Comparison of ENCODE assay signal across 1 fruit fly cellular context in the genomic region with DNA sequence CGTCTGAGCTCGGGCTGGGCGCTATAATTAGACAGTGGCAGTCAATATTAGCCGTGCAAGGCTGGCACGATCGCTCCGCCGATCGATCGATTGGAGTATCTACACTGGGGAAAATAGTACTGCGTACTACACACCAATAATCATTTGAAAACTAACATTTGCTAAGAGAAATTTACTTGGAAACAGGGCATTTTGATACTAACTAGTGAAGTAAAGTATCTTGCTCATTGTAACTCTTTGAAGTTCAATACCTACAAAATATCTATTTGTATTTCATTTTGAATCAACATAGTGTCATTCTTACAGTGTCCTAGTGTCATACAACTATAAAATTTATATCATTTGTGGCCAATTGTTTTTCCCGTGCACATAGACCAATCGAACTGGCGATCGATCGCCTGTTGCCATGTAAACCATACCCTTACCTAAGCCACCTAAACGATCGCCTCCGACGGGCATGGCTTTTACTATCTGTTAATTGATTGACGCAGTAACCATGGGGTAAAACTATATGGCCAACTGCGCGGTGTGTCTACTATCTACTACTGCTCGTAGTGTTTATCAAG.
TF ChIP-seq lines count a peak whose summit lies in the region.

No protein-coding gene starts in this region.

TF ChIP-seq in whole organism, embryonic, 481 proteins besides CTCF, POLR2A, EP300 and RAD21 (continued from another document and continues in another):
- peak; percentile 68; the same call in 2 of the 3 replicates for TF ChIP-seq zfh1 (GFP tag; IDR thresholded peaks at IDR 0.05; lab: Robert Waterston, UW)
- no peak for TF ChIP-seq CG3065 (GFP tag; optimal IDR thresholded peaks at IDR 0.05; lab: Kevin White, UChicago)
- no peak for TF ChIP-seq knrl (GFP tag; IDR thresholded peaks at IDR 0.05; lab: Robert Waterston, UW; ENCODE audit: partially characterized antibody)
- TF ChIP-seq shn (GFP tag; optimal IDR thresholded peaks at IDR 0.05; lab: Kevin White, UChicago) = peak; percentile 85
- peak; percentile 83 to 86 for TF ChIP-seq dpn (GFP tag; optimal IDR thresholded peaks at IDR 0.05; lab: Kevin White, UChicago)
- TF ChIP-seq Hey (tag; optimal IDR thresholded peaks at IDR 0.05; lab: Kevin White, UChicago) = peak; percentile 82
- TF ChIP-seq Aef1 (GFP tag; IDR thresholded peaks at IDR 0.05; lab: Robert Waterston, UW) = peak; percentile 83
- TF ChIP-seq CG10366 (GFP tag; IDR thresholded peaks at IDR 0.05; lab: Robert Waterston, UW) = peak; percentile 77
- peak; percentile 43 for TF ChIP-seq trem (tag; optimal IDR thresholded peaks at IDR 0.05; lab: Kevin White, UChicago)
- peak; percentile 43 for TF ChIP-seq ap (GFP tag; IDR thresholded peaks at IDR 0.05; lab: Robert Waterston, UW)
- peak; percentile 72 for TF ChIP-seq kay (GFP tag; optimal IDR thresholded peaks at IDR 0.05; lab: Kevin White, UChicago)
- TF ChIP-seq Taf1 (GFP tag; IDR thresholded peaks at IDR 0.05; lab: Robert Waterston, UW) = peak; percentile 61; the same call in 1 of the 2 replicates
- no peak; the same call in none of the 2 replicates for TF ChIP-seq klu (GFP tag; IDR thresholded peaks at IDR 0.05; lab: Robert Waterston, UW)
- TF ChIP-seq hth (optimal IDR thresholded peaks at IDR 0.05; lab: Kevin White, UChicago) = no peak
- 0 out of 2 replicates have a peak, but pooled peaks have one; percentile 4 for TF ChIP-seq sim (GFP tag; IDR thresholded peaks at IDR 0.05; lab: Robert Waterston, UW)
- peak; percentile 13 for TF ChIP-seq CG31388 (GFP tag; optimal IDR thresholded peaks at IDR 0.05; lab: Kevin White, UChicago)
- peak; percentile 90 for TF ChIP-seq gem (tag; optimal IDR thresholded peaks at IDR 0.05; lab: Kevin White, UChicago)
- no peak for TF ChIP-seq Sin3A (optimal IDR thresholded peaks at IDR 0.05; lab: Kevin White, UChicago)
- peak; percentile 82 for TF ChIP-seq CG3281 (GFP tag; optimal IDR thresholded peaks at IDR 0.05; lab: Kevin White, UChicago)
- peak; percentile 46 for TF ChIP-seq CG5180 (GFP tag; optimal IDR thresholded peaks at IDR 0.05; lab: Kevin White, UChicago)
- TF ChIP-seq sna (GFP tag; IDR thresholded peaks at IDR 0.05; lab: Robert Waterston, UW; ENCODE audit: partially characterized antibody) = no peak
- TF ChIP-seq Mes4 (GFP tag; optimal IDR thresholded peaks at IDR 0.05; lab: Kevin White, UChicago) = peak; percentile 59
- peak; percentile 1 for TF ChIP-seq sqz (GFP tag; optimal IDR thresholded peaks at IDR 0.05; lab: Kevin White, UChicago)
- TF ChIP-seq CG13287 (GFP tag; IDR thresholded peaks at IDR 0.05; lab: Robert Waterston, UW; ENCODE audit: partially characterized antibody) = no peak
- TF ChIP-seq cas (GFP tag; IDR thresholded peaks at IDR 0.05; lab: Robert Waterston, UW) = 0 out of 2 replicates have a peak, but pooled peaks have one; percentile 15
- peak; percentile 74 for TF ChIP-seq Atf3 (GFP tag; optimal IDR thresholded peaks at IDR 0.05; lab: Kevin White, UChicago)
- peak; percentile 96 for TF ChIP-seq Ets65A (GFP tag; lab: Kevin White, UChicago)
- no peak for TF ChIP-seq rib (GFP tag; IDR thresholded peaks at IDR 0.05; lab: Robert Waterston, UW)
- peak; percentile 62; the same call in 1 of the 2 replicates for TF ChIP-seq CG11247 (GFP tag; IDR thresholded peaks at IDR 0.05; lab: Robert Waterston, UW)
- TF ChIP-seq CG18262 (tag; optimal IDR thresholded peaks at IDR 0.05; lab: Kevin White, UChicago) = peak; percentile 77
- TF ChIP-seq Xbp1 (GFP tag; optimal IDR thresholded peaks at IDR 0.05; lab: Kevin White, UChicago) = peak; percentile 82
- TF ChIP-seq CG42726 (GFP tag; IDR thresholded peaks at IDR 0.05; lab: Robert Waterston, UW; ENCODE audit: partially characterized antibody) = no peak
- TF ChIP-seq twi (tag; optimal IDR thresholded peaks at IDR 0.05; lab: Kevin White, UChicago) = peak; percentile 37
- peak; percentile 33; the same call in 1 of the 3 replicates for TF ChIP-seq so (GFP tag; IDR thresholded peaks at IDR 0.05; lab: Robert Waterston, UW)
- TF ChIP-seq Bdp1 (GFP tag; optimal IDR thresholded peaks at IDR 0.05; lab: Kevin White, UChicago) = peak; percentile 65
- peak; percentile 33 for TF ChIP-seq Lhr (GFP tag; optimal IDR thresholded peaks at IDR 0.05; lab: Kevin White, UChicago)
- TF ChIP-seq CG9437 (GFP tag; optimal IDR thresholded peaks at IDR 0.05; lab: Kevin White, UChicago) = peak; percentile 77
- TF ChIP-seq CG11456 (GFP tag; IDR thresholded peaks at IDR 0.05; lab: Robert Waterston, UW) = peak; percentile 70; the same call in 2 of the 3 replicates
- peak; percentile 60; the same call in 1 of the 3 replicates for TF ChIP-seq Mrtf (GFP tag; IDR thresholded peaks at IDR 0.05; lab: Robert Waterston, UW)
- no peak for TF ChIP-seq NFAT (GFP tag; IDR thresholded peaks at IDR 0.05; lab: Robert Waterston, UW)
- TF ChIP-seq chn (GFP tag; optimal IDR thresholded peaks at IDR 0.05; lab: Kevin White, UChicago) = peak; percentile 49
- peak; percentile 34 for TF ChIP-seq CrebB (tag; optimal IDR thresholded peaks at IDR 0.05; lab: Kevin White, UChicago)
- peak; percentile 85 for TF ChIP-seq CG11504 (tag; optimal IDR thresholded peaks at IDR 0.05; lab: Kevin White, UChicago)
- no peak for TF ChIP-seq mld (GFP tag; IDR thresholded peaks at IDR 0.05; lab: Robert Waterston, UW; ENCODE audit: partially characterized antibody)
- TF ChIP-seq Tbp (GFP tag; optimal IDR thresholded peaks at IDR 0.05; lab: Kevin White, UChicago) = no peak
- TF ChIP-seq Kr (GFP tag; optimal IDR thresholded peaks at IDR 0.05; lab: Kevin White, UChicago) = no peak
- TF ChIP-seq CG10654 (GFP tag; optimal IDR thresholded peaks at IDR 0.05; lab: Kevin White, UChicago) = peak; percentile 69
- TF ChIP-seq CG10274 (GFP tag; optimal IDR thresholded peaks at IDR 0.05; lab: Kevin White, UChicago) = peak; percentile 49
- TF ChIP-seq CG2712 (tag; optimal IDR thresholded peaks at IDR 0.05; lab: Kevin White, UChicago) = peak; percentile 78
- TF ChIP-seq scrt (GFP tag; optimal IDR thresholded peaks at IDR 0.05; lab: Kevin White, UChicago) = peak; percentile 65
- no peak for TF ChIP-seq lov (optimal IDR thresholded peaks at IDR 0.05; lab: Kevin White, UChicago)
- no peak for TF ChIP-seq lov (GFP tag; IDR thresholded peaks at IDR 0.05; lab: Robert Waterston, UW)
- peak; percentile 79 for TF ChIP-seq HHEX (GFP tag; optimal IDR thresholded peaks at IDR 0.05; lab: Kevin White, UChicago)
- TF ChIP-seq Dref (GFP tag; IDR thresholded peaks at IDR 0.05; lab: Robert Waterston, UW) = no peak
- peak; percentile 62 for TF ChIP-seq CG16815 (GFP tag; optimal IDR thresholded peaks at IDR 0.05; lab: Kevin White, UChicago)
- peak; percentile 85 for TF ChIP-seq CG10543 (GFP tag; optimal IDR thresholded peaks at IDR 0.05; lab: Kevin White, UChicago)
- TF ChIP-seq crol (GFP tag; IDR thresholded peaks at IDR 0.05; lab: Robert Waterston, UW) = no peak
- peak; percentile 76 for TF ChIP-seq Fer1 (GFP tag; optimal IDR thresholded peaks at IDR 0.05; lab: Kevin White, UChicago)
- peak; percentile 65 for TF ChIP-seq stc (GFP tag; IDR thresholded peaks at IDR 0.05; lab: Robert Waterston, UW)
- no peak for TF ChIP-seq CG4282 (GFP tag; optimal IDR thresholded peaks at IDR 0.05; lab: Kevin White, UChicago)
- no peak for TF ChIP-seq bowl (GFP tag; IDR thresholded peaks at IDR 0.05; lab: Robert Waterston, UW)
- peak; percentile 81 for TF ChIP-seq HLH54F (GFP tag; optimal IDR thresholded peaks at IDR 0.05; lab: Kevin White, UChicago)
- peak; percentile 16 for TF ChIP-seq fd64A (GFP tag; optimal IDR thresholded peaks at IDR 0.05; lab: Kevin White, UChicago)
- peak; percentile 93 for TF ChIP-seq CG2120 (GFP tag; optimal IDR thresholded peaks at IDR 0.05; lab: Kevin White, UChicago)
- no peak for TF ChIP-seq CG16779 (GFP tag; IDR thresholded peaks at IDR 0.05; lab: Robert Waterston, UW)
- TF ChIP-seq CG12942 (GFP tag; optimal IDR thresholded peaks at IDR 0.05; lab: Kevin White, UChicago) = peak; percentile 71
- peak; percentile 74 for TF ChIP-seq CG8388 (GFP tag; optimal IDR thresholded peaks at IDR 0.05; lab: Kevin White, UChicago)
- TF ChIP-seq ssp (GFP tag; IDR thresholded peaks at IDR 0.05; lab: Robert Waterston, UW) = peak; percentile 61
- TF ChIP-seq CG8765 (GFP tag; IDR thresholded peaks at IDR 0.05; lab: Robert Waterston, UW) = no peak
- TF ChIP-seq gsb-n (tag; optimal IDR thresholded peaks at IDR 0.05; lab: Kevin White, UChicago) = peak; percentile 46
- TF ChIP-seq CG2875 (GFP tag; optimal IDR thresholded peaks at IDR 0.05; lab: Kevin White, UChicago) = peak; percentile 61
- peak; percentile 60; the same call in 1 of the 3 replicates for TF ChIP-seq ken (GFP tag; IDR thresholded peaks at IDR 0.05; lab: Robert Waterston, UW)
- peak; percentile 71 for TF ChIP-seq run (tag; optimal IDR thresholded peaks at IDR 0.05; lab: Kevin White, UChicago)
- peak; percentile 88 for TF ChIP-seq CG12769 (tag; optimal IDR thresholded peaks at IDR 0.05; lab: Kevin White, UChicago)
- no peak for TF ChIP-seq Dfd (GFP tag; optimal IDR thresholded peaks at IDR 0.05; lab: Kevin White, UChicago)
- peak; percentile 59 for TF ChIP-seq nau (GFP tag; optimal IDR thresholded peaks at IDR 0.05; lab: Kevin White, UChicago)
- peak; percentile 71 for TF ChIP-seq Antp (GFP tag; optimal IDR thresholded peaks at IDR 0.05; lab: Kevin White, UChicago)
- peak; percentile 60 for TF ChIP-seq CG18011 (GFP tag; optimal IDR thresholded peaks at IDR 0.05; lab: Kevin White, UChicago)
- peak; percentile 82 for TF ChIP-seq slp2 (GFP tag; optimal IDR thresholded peaks at IDR 0.05; lab: Kevin White, UChicago)
- peak; percentile 9 for TF ChIP-seq CG3995 (GFP tag; optimal IDR thresholded peaks at IDR 0.05; lab: Kevin White, UChicago)
- peak; percentile 74 for TF ChIP-seq Hand (GFP tag; optimal IDR thresholded peaks at IDR 0.05; lab: Kevin White, UChicago)
- peak; percentile 55 for TF ChIP-seq sd (tag; optimal IDR thresholded peaks at IDR 0.05; lab: Kevin White, UChicago)
- TF ChIP-seq CG7786 (GFP tag; optimal IDR thresholded peaks at IDR 0.05; lab: Kevin White, UChicago) = peak; percentile 86
- TF ChIP-seq cad (GFP tag; optimal IDR thresholded peaks at IDR 0.05; lab: Kevin White, UChicago) = no peak
- TF ChIP-seq CG13123 (GFP tag; optimal IDR thresholded peaks at IDR 0.05; lab: Kevin White, UChicago) = peak; percentile 27
- TF ChIP-seq CG10462 (GFP tag; optimal IDR thresholded peaks at IDR 0.05; lab: Kevin White, UChicago) = peak; percentile 45
- TF ChIP-seq CG6813 (GFP tag; optimal IDR thresholded peaks at IDR 0.05; lab: Kevin White, UChicago) = peak; percentile 57
- TF ChIP-seq CG2678 (tag; optimal IDR thresholded peaks at IDR 0.05; lab: Kevin White, UChicago) = peak; percentile 89
- TF ChIP-seq HLH3B (GFP tag; IDR thresholded peaks at IDR 0.05; lab: Robert Waterston, UW) = peak; percentile 62
- peak; percentile 82 for TF ChIP-seq PHDP (tag; optimal IDR thresholded peaks at IDR 0.05; lab: Kevin White, UChicago)
- TF ChIP-seq chif (GFP tag; optimal IDR thresholded peaks at IDR 0.05; lab: Kevin White, UChicago) = peak; percentile 70 to 71
- peak; percentile 90 for TF ChIP-seq CoRest (tag; optimal IDR thresholded peaks at IDR 0.05; lab: Kevin White, UChicago)
- TF ChIP-seq B-H1 (GFP tag; IDR thresholded peaks at IDR 0.05; lab: Robert Waterston, UW) = peak; percentile 57; the same call in 2 of the 3 replicates
- peak; percentile 78 for TF ChIP-seq CG14441 (GFP tag; IDR thresholded peaks at IDR 0.05; lab: Robert Waterston, UW)
- TF ChIP-seq CG14050 (GFP tag; IDR thresholded peaks at IDR 0.05; lab: Robert Waterston, UW) = peak; percentile 52; the same call in 2 of the 3 replicates
- TF ChIP-seq tio (GFP tag; optimal IDR thresholded peaks at IDR 0.05; lab: Kevin White, UChicago) = peak; percentile 63
- peak; percentile 6 for TF ChIP-seq CG17186 (GFP tag; optimal IDR thresholded peaks at IDR 0.05; lab: Kevin White, UChicago)
- peak; percentile 67 for TF ChIP-seq mirr (GFP tag; optimal IDR thresholded peaks at IDR 0.05; lab: Kevin White, UChicago)
- peak; percentile 16 for TF ChIP-seq repo (GFP tag; optimal IDR thresholded peaks at IDR 0.05; lab: Kevin White, UChicago)
- TF ChIP-seq Hr39 (optimal IDR thresholded peaks at IDR 0.05; lab: Kevin White, UChicago) = no peak
- no peak for TF ChIP-seq pfk (GFP tag; optimal IDR thresholded peaks at IDR 0.05; lab: Kevin White, UChicago)
- TF ChIP-seq Oaz (GFP tag; IDR thresholded peaks at IDR 0.05; lab: Robert Waterston, UW) = peak; percentile 71
- TF ChIP-seq corto (GFP tag; optimal IDR thresholded peaks at IDR 0.05; lab: Kevin White, UChicago) = peak; percentile 52
- no peak for TF ChIP-seq nom (GFP tag; optimal IDR thresholded peaks at IDR 0.05; lab: Kevin White, UChicago)
- TF ChIP-seq CG11723 (GFP tag; optimal IDR thresholded peaks at IDR 0.05; lab: Kevin White, UChicago) = peak; percentile 59
- no peak for TF ChIP-seq pzg (GFP tag; optimal IDR thresholded peaks at IDR 0.05; lab: Kevin White, UChicago)
- TF ChIP-seq caup (GFP tag; optimal IDR thresholded peaks at IDR 0.05; lab: Kevin White, UChicago; ENCODE audit: severe bottlenecking) = peak; percentile 75
- TF ChIP-seq Drgx (GFP tag; IDR thresholded peaks at IDR 0.05; lab: Robert Waterston, UW) = peak; percentile 59; the same call in 1 of the 2 replicates
- peak; percentile 11 for TF ChIP-seq YL-1 (GFP tag; optimal IDR thresholded peaks at IDR 0.05; lab: Kevin White, UChicago)
- peak; percentile 74 for TF ChIP-seq CG17359 (tag; optimal IDR thresholded peaks at IDR 0.05; lab: Kevin White, UChicago)
- no peak for TF ChIP-seq ftz-f1 (GFP tag; optimal IDR thresholded peaks at IDR 0.05; lab: Kevin White, UChicago)
- TF ChIP-seq CG2199 (GFP tag; IDR thresholded peaks at IDR 0.05; lab: Robert Waterston, UW) = no peak
- peak; percentile 71 for TF ChIP-seq Sox100B (GFP tag; optimal IDR thresholded peaks at IDR 0.05; lab: Kevin White, UChicago)
- 0 out of 2 replicates have a peak, but pooled peaks have one; percentile 43 for TF ChIP-seq CG6272 (GFP tag; IDR thresholded peaks at IDR 0.05; lab: Robert Waterston, UW)
- TF ChIP-seq NC2α (GFP tag; optimal IDR thresholded peaks at IDR 0.05; lab: Kevin White, UChicago) = peak; percentile 56
- peak; percentile 71 for TF ChIP-seq CG13296 (GFP tag; optimal IDR thresholded peaks at IDR 0.05; lab: Kevin White, UChicago)
- peak; percentile 37; the same call in 1 of the 2 replicates for TF ChIP-seq CG4730 (GFP tag; IDR thresholded peaks at IDR 0.05; lab: Robert Waterston, UW)
- no peak for TF ChIP-seq CG7963 (GFP tag; IDR thresholded peaks at IDR 0.05; lab: Robert Waterston, UW; ENCODE audit: partially characterized antibody)
- TF ChIP-seq CG6765 (GFP tag; optimal IDR thresholded peaks at IDR 0.05; lab: Kevin White, UChicago) = peak; percentile 44
- peak; percentile 76 for TF ChIP-seq tx (GFP tag; optimal IDR thresholded peaks at IDR 0.05; lab: Kevin White, UChicago)
- TF ChIP-seq Atf-2 (GFP tag; optimal IDR thresholded peaks at IDR 0.05; lab: Kevin White, UChicago) = peak; percentile 74
- peak in 1 of 2 experiments; percentile 3 for TF ChIP-seq crp (GFP tag; optimal IDR thresholded peaks at IDR 0.05; lab: Kevin White, UChicago)
